Worm (Caenorhabditis elegans) whole organism, mixed stage, embryonic: ENCODE data around the gene Y57G7A.2.
A peak's percentile ranks its signal among the peaks of the same experiment; 100 is the strongest.

Experiments used
- M03D4.4 ChIP-seq: sonication (generic microtip); optimal IDR thresholded peaks from 2 replicates; lab custom pipeline; 2017; ENCODE audit warnings: mild to moderate bottlenecking, missing genetic modification characterization, missing compliant biosample characterization
- bed-3 ChIP-seq: fragments of 200-800 bp; sonication (Bioruptor generic); optimal IDR thresholded peaks from 3 replicates; lab custom pipeline; 2018; ENCODE audit warnings: mild to moderate bottlenecking, missing genetic modification characterization, moderate library complexity, missing compliant biosample characterization
- blmp-1 ChIP-seq: fragments of 150-350 bp; optimal IDR thresholded peaks from 2 replicates; lab custom pipeline; 2014; ENCODE audit warnings: missing biosample characterization, missing genetic modification characterization
- ceh-39 ChIP-seq: fragments of 150-350 bp; optimal IDR thresholded peaks from 2 replicates; lab custom pipeline; 2014; ENCODE audit warnings: missing biosample characterization, missing genetic modification characterization
- ceh-43 ChIP-seq: fragments of 200-800 bp; sonication (Bioruptor generic); optimal IDR thresholded peaks from 2 replicates; lab custom pipeline; 2018; ENCODE audit warnings: mild to moderate bottlenecking, missing genetic modification characterization, moderate library complexity, missing compliant biosample characterization
- ceh-83 ChIP-seq: fragments of 200-800 bp; sonication (Bioruptor generic); optimal IDR thresholded peaks from 2 replicates; lab custom pipeline; 2018; ENCODE audit warnings: mild to moderate bottlenecking, missing genetic modification characterization, missing compliant biosample characterization
- ces-1 ChIP-seq: fragments of 150-350 bp; optimal IDR thresholded peaks from 2 replicates; lab custom pipeline; 2014; ENCODE audit warnings: missing biosample characterization, missing genetic modification reagents, missing genetic modification characterization
- cnd-1 ChIP-seq: fragments of 200-800 bp; sonication (Bioruptor generic); optimal IDR thresholded peaks from 2 replicates; lab custom pipeline; 2018; ENCODE audit warnings: mild to moderate bottlenecking, missing genetic modification characterization, missing compliant biosample characterization
- drap-1 ChIP-seq: fragments of 200-800 bp; sonication (Bioruptor generic); optimal IDR thresholded peaks from 3 replicates; lab custom pipeline; 2018; ENCODE audit warnings: mild to moderate bottlenecking, missing genetic modification characterization, missing compliant biosample characterization
- elt-1 ChIP-seq: sonication (generic microtip); optimal IDR thresholded peaks from 2 replicates; lab custom pipeline; 2017; ENCODE audit warnings: missing genetic modification characterization, mild to moderate bottlenecking, missing compliant biosample characterization, antibody characterized with exemption, moderate library complexity, borderline replicate concordance; ENCODE audit not compliant: insufficient read depth
- elt-3 ChIP-seq: fragments of 150-350 bp; optimal IDR thresholded peaks from 2 replicates; lab custom pipeline; 2014; ENCODE audit warnings: missing biosample characterization, missing genetic modification characterization
- flh-1 ChIP-seq: fragments of 200-800 bp; sonication (Bioruptor generic); optimal IDR thresholded peaks from 2 replicates; lab custom pipeline; 2018; ENCODE audit warnings: mild to moderate bottlenecking, missing genetic modification characterization, moderate library complexity, missing compliant biosample characterization
- ham-2 ChIP-seq: fragments of 200-800 bp; sonication (Bioruptor generic); optimal IDR thresholded peaks from 2 replicates; lab custom pipeline; 2018; ENCODE audit warnings: mild to moderate bottlenecking, missing genetic modification characterization, missing compliant biosample characterization
- hlh-1 ChIP-seq: fragments of 150-350 bp; optimal IDR thresholded peaks from 2 replicates; lab custom pipeline; 2014; ENCODE audit warnings: missing biosample characterization, missing genetic modification reagents, missing genetic modification characterization
- lin-13 ChIP-seq: fragments of 150-350 bp; optimal IDR thresholded peaks from 2 replicates; lab custom pipeline; 2014; ENCODE audit warnings: missing biosample characterization, missing genetic modification characterization
- lin-32 ChIP-seq: fragments of 200-800 bp; sonication (Bioruptor generic); optimal IDR thresholded peaks from 2 replicates; lab custom pipeline; 2018; ENCODE audit warnings: mild to moderate bottlenecking, missing genetic modification characterization, missing compliant biosample characterization
- lsy-2 ChIP-seq: fragments of 150-350 bp; optimal IDR thresholded peaks from 2 replicates; lab custom pipeline; 2014; ENCODE audit warnings: missing biosample characterization, missing genetic modification characterization
- mab-5 ChIP-seq: fragments of 150-350 bp; optimal IDR thresholded peaks from 2 replicates; lab custom pipeline; 2014; ENCODE audit warnings: missing biosample characterization, missing genetic modification characterization
- mep-1 ChIP-seq: fragments of 150-350 bp; optimal IDR thresholded peaks from 2 replicates; lab custom pipeline; 2017; ENCODE audit warnings: missing biosample characterization, missing genetic modification reagents, missing genetic modification characterization, inconsistent platforms
- mls-2 ChIP-seq: sonication (generic microtip); optimal IDR thresholded peaks from 2 replicates; lab custom pipeline; 2016; ENCODE audit warnings: mild to moderate bottlenecking, missing genetic modification characterization, moderate library complexity, missing compliant biosample characterization
- nhr-12 ChIP-seq: fragments of 150-350 bp; optimal IDR thresholded peaks from 2 replicates; lab custom pipeline; 2014; ENCODE audit warnings: missing biosample characterization, missing genetic modification characterization
- nhr-2 ChIP-seq: fragments of 150-350 bp; optimal IDR thresholded peaks from 2 replicates; lab custom pipeline; 2014; ENCODE audit warnings: missing biosample characterization, missing genetic modification characterization
- nhr-237 ChIP-seq: fragments of 150-350 bp; optimal IDR thresholded peaks from 2 replicates; lab custom pipeline; 2014; ENCODE audit warnings: missing biosample characterization, missing genetic modification characterization
- nhr-28 ChIP-seq: fragments of 150-350 bp; optimal IDR thresholded peaks from 2 replicates; lab custom pipeline; 2014; ENCODE audit warnings: missing biosample characterization, missing genetic modification characterization
- nhr-76 ChIP-seq: sonication (generic microtip); optimal IDR thresholded peaks from 2 replicates; lab custom pipeline; 2017; ENCODE audit warnings: missing biosample characterization, missing genetic modification characterization
- pha-4 ChIP-seq: fragments of 150-350 bp; optimal IDR thresholded peaks from 2 replicates; lab custom pipeline; 2018; ENCODE audit warnings: missing biosample characterization, missing genetic modification reagents, missing genetic modification characterization
- sem-2 ChIP-seq: fragments of 200-800 bp; sonication (Bioruptor generic); optimal IDR thresholded peaks from 2 replicates; lab custom pipeline; 2018; ENCODE audit warnings: mild to moderate bottlenecking, missing genetic modification characterization, missing compliant biosample characterization
- snpc-4 ChIP-seq: fragments of 150-350 bp; optimal IDR thresholded peaks from 2 replicates; lab custom pipeline; 2014; ENCODE audit warnings: missing biosample characterization, missing genetic modification characterization
- sptf-1 ChIP-seq: sonication (generic microtip); optimal IDR thresholded peaks from 2 replicates; lab custom pipeline; 2017; ENCODE audit warnings: mild to moderate bottlenecking, missing genetic modification characterization, moderate library complexity, missing compliant biosample characterization
- tbx-8 ChIP-seq: fragments of 200-800 bp; sonication (Bioruptor generic); optimal IDR thresholded peaks from 2 replicates; lab custom pipeline; 2018; ENCODE audit warnings: mild to moderate bottlenecking, missing genetic modification characterization, moderate library complexity, missing compliant biosample characterization
- unc-120 ChIP-seq: sonication (generic microtip); optimal IDR thresholded peaks from 2 replicates; lab custom pipeline; 2017; ENCODE audit warnings: missing genetic modification characterization, missing compliant biosample characterization; ENCODE audit not compliant: poor library complexity, severe bottlenecking
- unc-39 ChIP-seq: fragments of 150-350 bp; optimal IDR thresholded peaks from 2 replicates; lab custom pipeline; 2014; ENCODE audit warnings: missing biosample characterization, missing genetic modification characterization
- unc-62 ChIP-seq: fragments of 150-350 bp; optimal IDR thresholded peaks from 2 replicates; lab custom pipeline; 2014; ENCODE audit warnings: missing biosample characterization, missing genetic modification reagents, missing genetic modification characterization
- zip-8 ChIP-seq: fragments of 150-350 bp; optimal IDR thresholded peaks from 2 replicates; lab custom pipeline; 2014; ENCODE audit warnings: missing biosample characterization, missing genetic modification characterization
- ztf-11 ChIP-seq: fragments of 150-350 bp; optimal IDR thresholded peaks from 2 replicates; lab custom pipeline; 2014; ENCODE audit warnings: missing biosample characterization, missing genetic modification characterization

Gene Y57G7A.2

ce11 chrII:1295776-1296175 lies at the start of gene Y57G7A.2:
Gene Y57G7A.2, plus strand, starts transcription at chrII:1296076.
- TF ChIP-seq M03D4.4 (tag; lab: Kevin White, UChicago): no peak
- TF ChIP-seq, all 35 proteins: peak for 0

DNA sequence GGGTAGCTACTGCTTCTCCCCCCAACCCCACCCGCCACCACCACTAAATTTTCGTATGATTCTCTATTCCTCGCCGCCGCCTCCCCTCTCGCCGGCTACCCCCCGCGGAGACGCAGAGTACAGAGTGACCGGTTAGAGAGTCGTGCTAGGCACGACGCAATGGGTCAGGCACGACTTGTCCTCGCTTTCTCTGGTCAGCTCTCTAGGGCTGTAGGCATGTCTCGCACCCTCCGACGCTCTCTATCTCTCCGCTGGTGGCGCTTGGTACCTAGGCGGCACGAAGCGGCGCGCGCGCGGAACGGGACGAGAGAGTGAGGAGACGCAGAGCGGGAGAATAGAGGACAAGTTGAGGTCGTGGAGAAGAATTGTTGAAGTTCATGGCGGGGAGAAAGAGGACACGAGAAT lies 49.0 kb upstream of the Y57G7A.2 start:
- TF ChIP-seq ceh-83: peak; percentile 57
- no peak for TF ChIP-seq zip-8 (tag; lab: Kevin White, UChicago)
- TF ChIP-seq snpc-4 (tag; lab: Kevin White, UChicago): no peak
- TF ChIP-seq ceh-39 (tag; lab: Kevin White, UChicago): no peak
- peak; percentile 88 for TF ChIP-seq unc-120 (tag; lab: Kevin White, UChicago)
- no peak for TF ChIP-seq mab-5 (tag; lab: Kevin White, UChicago)
- no peak for TF ChIP-seq ceh-43 (GFP tag; lab: Kevin White, UChicago)
- peak; percentile 62 for TF ChIP-seq elt-1
- no peak for TF ChIP-seq bed-3 (GFP tag; lab: Kevin White, UChicago)
- peak; percentile 79 for TF ChIP-seq nhr-237
- TF ChIP-seq nhr-76 (tag; lab: Kevin White, UChicago): no peak
- TF ChIP-seq lsy-2 (tag; lab: Kevin White, UChicago): peak; percentile 36
- TF ChIP-seq sptf-1 (tag; lab: Kevin White, UChicago): peak; percentile 83
- TF ChIP-seq ztf-11: peak; percentile 87
- peak; percentile 35 for TF ChIP-seq M03D4.4 (tag; lab: Kevin White, UChicago)
- TF ChIP-seq blmp-1 (tag; lab: Kevin White, UChicago): no peak
- peak; percentile 13 for TF ChIP-seq unc-39 (tag; lab: Kevin White, UChicago)
- TF ChIP-seq mls-2: peak; percentile 84
- TF ChIP-seq sem-2: no peak
- no peak for TF ChIP-seq flh-1 (GFP tag; lab: Kevin White, UChicago)
- peak; percentile 37 for TF ChIP-seq elt-3 (tag; lab: Kevin White, UChicago)
- peak; percentile 34 for TF ChIP-seq cnd-1
- peak; percentile 55 for TF ChIP-seq ces-1 (GFP tag; lab: Kevin White, UChicago)
- TF ChIP-seq drap-1 (GFP tag; lab: Kevin White, UChicago): peak; percentile 74
- peak; percentile 62 for TF ChIP-seq hlh-1 (tag; lab: Kevin White, UChicago)
- peak; percentile 98 for TF ChIP-seq nhr-2
- peak; percentile 83 for TF ChIP-seq unc-62 (GFP tag; lab: Kevin White, UChicago)
- TF ChIP-seq mep-1 (tag; lab: Kevin White, UChicago): peak; percentile 62
- no peak for TF ChIP-seq lin-32
- TF ChIP-seq tbx-8 (GFP tag; lab: Kevin White, UChicago): no peak
- TF ChIP-seq ham-2: peak; percentile 100
- TF ChIP-seq nhr-28 (tag; lab: Kevin White, UChicago): no peak
- no peak for TF ChIP-seq nhr-12 (tag; lab: Kevin White, UChicago)
- peak; percentile 40 for TF ChIP-seq lin-13 (tag; lab: Kevin White, UChicago)
- peak; percentile 81 for TF ChIP-seq pha-4

- no peak for TF ChIP-seq hlh-1 (tag; lab: Kevin White, UChicago)
- TF ChIP-seq cnd-1: no peak
- no peak for TF ChIP-seq unc-39 (tag; lab: Kevin White, UChicago)
- TF ChIP-seq flh-1 (GFP tag; lab: Kevin White, UChicago): no peak
- no peak for TF ChIP-seq ztf-11
- no peak for TF ChIP-seq mep-1 (tag; lab: Kevin White, UChicago)
- TF ChIP-seq elt-1: no peak
- TF ChIP-seq pha-4: no peak
- TF ChIP-seq sem-2: no peak
- TF ChIP-seq ceh-83: no peak
Measured at ce11 chrII:1252259-1252658, 43.6 kb upstream of the Y57G7A.2 start, which contains the start of gene lin-42. Gene lin-42, minus strand, starts transcription at chrII:1252359.

- TF ChIP-seq nhr-28 (tag; lab: Kevin White, UChicago) (no peak), ceh-83 (no peak), ceh-43 (GFP tag; lab: Kevin White, UChicago) (no peak), mab-5 (tag; lab: Kevin White, UChicago) (no peak), ceh-39 (tag; lab: Kevin White, UChicago) (no peak), tbx-8 (GFP tag; lab: Kevin White, UChicago) (no peak), nhr-76 (tag; lab: Kevin White, UChicago) (no peak), unc-62 (GFP tag; lab: Kevin White, UChicago) (no peak), snpc-4 (tag; lab: Kevin White, UChicago) (no peak), unc-120 (tag; lab: Kevin White, UChicago) (no peak), blmp-1 (tag; lab: Kevin White, UChicago) (no peak), M03D4.4 (tag; lab: Kevin White, UChicago) (no peak), lsy-2 (tag; lab: Kevin White, UChicago) (no peak), unc-39 (tag; lab: Kevin White, UChicago) (no peak), lin-13 (tag; lab: Kevin White, UChicago) (no peak), pha-4 (no peak)
- TF ChIP-seq, all 35 proteins: peak for 0
Measured at ce11 chrII:1255637-1256036, 40.2 kb upstream of the Y57G7A.2 start, which contains the start of gene clec-119. Gene clec-119, plus strand, starts transcription at chrII:1255937.
